Fruit fly (Drosophila melanogaster): ENCODE data around the gene CG31415.

Gene CG31415

dm6 chr3R:9791177-9791806, 48.0 kb downstream of the CG31415 start, which contains the start of the genes CG12945 and CG8507 (continued):
- TF ChIP-seq row (GFP tag; IDR thresholded peaks at IDR 0.05) (peak; percentile 93), CG12155 (GFP tag; optimal IDR thresholded peaks at IDR 0.05) (peak; percentile 35), CG10209 (GFP tag; optimal IDR thresholded peaks at IDR 0.05) (peak; percentile 16), NfI (GFP tag; optimal IDR thresholded peaks at IDR 0.05) (peak; percentile 41), ap (GFP tag; IDR thresholded peaks at IDR 0.05) (no peak), wor (GFP tag; IDR thresholded peaks at IDR 0.05) (no peak), CG2120 (GFP tag; optimal IDR thresholded peaks at IDR 0.05) (peak; percentile 79), CG3281 (GFP tag; optimal IDR thresholded peaks at IDR 0.05) (peak; percentile 17), Ada2b (GFP tag; IDR thresholded peaks at IDR 0.05) (no peak), lab (GFP tag; optimal IDR thresholded peaks at IDR 0.05) (no peak), Ets97D (GFP tag; optimal IDR thresholded peaks at IDR 0.05) (peak; percentile 44), wdn (GFP tag; IDR thresholded peaks at IDR 0.05) (no peak), CG5953 (GFP tag; IDR thresholded peaks at IDR 0.05) (no peak), CHES-1-like (GFP tag; optimal IDR thresholded peaks at IDR 0.05) (peak; percentile 54), CG30020 (tag; optimal IDR thresholded peaks at IDR 0.05) (peak; percentile 52), CG15479 (GFP tag; optimal IDR thresholded peaks at IDR 0.05) (peak; percentile 8), yki (optimal IDR thresholded peaks at IDR 0.05) (no peak), CG3995 (GFP tag; optimal IDR thresholded peaks at IDR 0.05) (peak; percentile 88), Bgb (GFP tag; IDR thresholded peaks at IDR 0.05; ENCODE audit: partially characterized antibody) (no peak), CG12391 (tag; optimal IDR thresholded peaks at IDR 0.05) (peak; percentile 62), CG30403 (GFP tag; optimal IDR thresholded peaks at IDR 0.05) (peak; percentile 67), Gug (GFP tag; IDR thresholded peaks at IDR 0.05) (peak; percentile 36; the same call in 1 of the 4 replicates), HmgZ (tag; optimal IDR thresholded peaks at IDR 0.05) (peak; percentile 77), pum (GFP tag; optimal IDR thresholded peaks at IDR 0.05) (peak; percentile 15), lmd (GFP tag; IDR thresholded peaks at IDR 0.05) (peak; percentile 51; the same call in 1 of the 2 replicates), trem (tag; optimal IDR thresholded peaks at IDR 0.05) (peak; percentile 34), Awh (GFP tag; IDR thresholded peaks at IDR 0.05) (no peak), Dip3 (GFP tag; optimal IDR thresholded peaks at IDR 0.05) (peak; percentile 52), CG14710 (tag; optimal IDR thresholded peaks at IDR 0.05) (peak; percentile 70), Pdp1 (GFP tag; optimal IDR thresholded peaks at IDR 0.05) (peak; percentile 56 to 59), fd64A (GFP tag; optimal IDR thresholded peaks at IDR 0.05) (no peak), CG4617 (GFP tag; optimal IDR thresholded peaks at IDR 0.05; ENCODE audit: borderline replicate concordance) (peak; percentile 41), CG4730 (GFP tag; IDR thresholded peaks at IDR 0.05) (no peak), sens (GFP tag) (peak; percentile 85), CG34422 (GFP tag; IDR thresholded peaks at IDR 0.05) (no peak), CG9609 (GFP tag; optimal IDR thresholded peaks at IDR 0.05) (peak; percentile 16), Ptx1 (GFP tag; IDR thresholded peaks at IDR 0.05) (peak; percentile 44), CG7372 (GFP tag; IDR thresholded peaks at IDR 0.05) (no peak), CG15601 (tag; optimal IDR thresholded peaks at IDR 0.05) (peak; percentile 35), CG9797 (GFP tag; optimal IDR thresholded peaks at IDR 0.05) (peak; percentile 76), Meics (GFP tag; optimal IDR thresholded peaks at IDR 0.05) (peak; percentile 52), CG1603 (tag; optimal IDR thresholded peaks at IDR 0.05) (peak; percentile 32), cas (GFP tag; IDR thresholded peaks at IDR 0.05) (no peak), CG9817 (tag; optimal IDR thresholded peaks at IDR 0.05) (peak; percentile 62), sob (GFP tag; IDR thresholded peaks at IDR 0.05) (peak; percentile 8; the same call in 1 of the 2 replicates), Atf6 (GFP tag; IDR thresholded peaks at IDR 0.05) (no peak; the same call in 1 of the 2 replicates), CG13775 (GFP tag; optimal IDR thresholded peaks at IDR 0.05) (peak; percentile 58), Myb (GFP tag; optimal IDR thresholded peaks at IDR 0.05) (peak; percentile 72), Dfd (GFP tag; optimal IDR thresholded peaks at IDR 0.05) (no peak), pnt (GFP tag; optimal IDR thresholded peaks at IDR 0.05) (no peak), YL-1 (GFP tag; optimal IDR thresholded peaks at IDR 0.05) (peak; percentile 47)
